Fruit fly (Drosophila melanogaster): ENCODE data around the gene hwt.

Gene hwt

DNA sequence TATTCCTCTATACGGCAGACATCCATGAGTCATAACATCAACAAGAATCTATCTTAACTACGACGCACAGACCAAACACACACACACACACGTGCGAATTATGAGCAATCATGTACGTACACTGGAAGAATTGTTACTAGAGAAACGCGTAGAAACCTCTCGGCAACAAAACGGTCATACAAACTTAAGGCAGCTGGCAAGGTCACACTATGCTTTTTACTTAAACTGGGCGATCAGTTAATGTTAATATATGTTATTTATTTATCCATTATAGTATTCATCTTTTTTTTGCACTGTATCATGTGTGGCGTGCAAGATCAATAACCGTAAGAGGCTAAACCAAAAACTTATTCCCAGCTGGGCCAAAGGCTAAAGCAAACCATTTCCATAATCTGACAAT is 29.0 kb downstream of the hwt start (continued):
- TF ChIP-seq Max (GFP tag; optimal IDR thresholded peaks at IDR 0.05) (no peak), CG12219 (GFP tag; optimal IDR thresholded peaks at IDR 0.05) (no peak), CG14441 (GFP tag; IDR thresholded peaks at IDR 0.05) (no peak), Sry-δ (GFP tag; optimal IDR thresholded peaks at IDR 0.05) (no peak), CG10267 (tag; optimal IDR thresholded peaks at IDR 0.05) (peak; percentile 11), Ada2b (GFP tag; IDR thresholded peaks at IDR 0.05) (no peak), peb (GFP tag; IDR thresholded peaks at IDR 0.05) (no peak), onecut (GFP tag; IDR thresholded peaks at IDR 0.05) (peak; percentile 22; the same call in 1 of the 2 replicates), Atf-2 (GFP tag; optimal IDR thresholded peaks at IDR 0.05) (no peak), CG34376 (GFP tag; optimal IDR thresholded peaks at IDR 0.05) (no peak), ewg (GFP tag; optimal IDR thresholded peaks at IDR 0.05) (no peak), ab (GFP tag; optimal IDR thresholded peaks at IDR 0.05) (no peak), da (GFP tag; optimal IDR thresholded peaks at IDR 0.05) (no peak), CG13296 (GFP tag; optimal IDR thresholded peaks at IDR 0.05) (no peak), CG2202 (tag; optimal IDR thresholded peaks at IDR 0.05) (no peak), gro (GFP tag; optimal IDR thresholded peaks at IDR 0.05) (no peak), sug (tag; optimal IDR thresholded peaks at IDR 0.05) (no peak), CG6765 (GFP tag; optimal IDR thresholded peaks at IDR 0.05) (no peak), Xrp1 (GFP tag; IDR thresholded peaks at IDR 0.05) (no peak), CG10565 (GFP tag; optimal IDR thresholded peaks at IDR 0.05) (no peak), CG15479 (GFP tag; optimal IDR thresholded peaks at IDR 0.05) (no peak), CG31365 (tag; optimal IDR thresholded peaks at IDR 0.05) (no peak), CG9876 (GFP tag; optimal IDR thresholded peaks at IDR 0.05) (no peak), CG12104 (GFP tag; optimal IDR thresholded peaks at IDR 0.05) (no peak), p53 (GFP tag; optimal IDR thresholded peaks at IDR 0.05) (no peak), Mad (GFP tag; optimal IDR thresholded peaks at IDR 0.05) (no peak), CG8478 (optimal IDR thresholded peaks at IDR 0.05) (no peak), bcd (GFP tag; optimal IDR thresholded peaks at IDR 0.05) (no peak), phol (tag; optimal IDR thresholded peaks at IDR 0.05) (peak; percentile 11), GATAe (GFP tag; conservative IDR thresholded peaks at IDR 0.05) (no peak), pita (GFP tag; optimal IDR thresholded peaks at IDR 0.05) (no peak), chif (GFP tag; optimal IDR thresholded peaks at IDR 0.05) (no peak), ken (GFP tag; IDR thresholded peaks at IDR 0.05) (no peak), CG17359 (tag; optimal IDR thresholded peaks at IDR 0.05) (peak; percentile 10), klu (GFP tag; IDR thresholded peaks at IDR 0.05) (no peak), Hey (tag; optimal IDR thresholded peaks at IDR 0.05) (no peak), CG7963 (GFP tag; IDR thresholded peaks at IDR 0.05; ENCODE audit: partially characterized antibody) (no peak), Spps (tag; optimal IDR thresholded peaks at IDR 0.05) (no peak), exex (tag; optimal IDR thresholded peaks at IDR 0.05) (no peak), CG2678 (tag; optimal IDR thresholded peaks at IDR 0.05) (peak; percentile 52), Fer3 (tag; optimal IDR thresholded peaks at IDR 0.05) (peak; percentile 20), CG11696 (GFP tag; IDR thresholded peaks at IDR 0.05) (no peak), Blimp-1 (GFP tag; optimal IDR thresholded peaks at IDR 0.05) (peak; percentile 22), Taf1 (GFP tag; IDR thresholded peaks at IDR 0.05) (no peak), maf-S (GFP tag; optimal IDR thresholded peaks at IDR 0.05) (no peak), az2 (GFP tag; optimal IDR thresholded peaks at IDR 0.05) (no peak), CG6813 (GFP tag; optimal IDR thresholded peaks at IDR 0.05) (no peak), H2.0 (GFP tag; IDR thresholded peaks at IDR 0.05) (no peak), gcm (GFP tag; optimal IDR thresholded peaks at IDR 0.05) (no peak), Hmx (GFP tag; optimal IDR thresholded peaks at IDR 0.05) (no peak), nau (GFP tag; optimal IDR thresholded peaks at IDR 0.05) (no peak), bbx (GFP tag; IDR thresholded peaks at IDR 0.05; ENCODE audit: partially characterized antibody) (no peak)
